Worm (Caenorhabditis elegans) whole organism, L1 larva: Measurements from ENCODE around the gene ZK550.6.

ENCODE experiments used
- ceh-8 ChIP-seq: fragments of 200-800 bp; sonication (Bioruptor generic); optimal IDR thresholded peaks from 2 replicates; lab custom pipeline; 2018; ENCODE audit warnings: mild to moderate bottlenecking, missing genetic modification characterization, moderate library complexity, missing compliant biosample characterization
- jun-1 ChIP-seq: fragments of 150-350 bp; optimal IDR thresholded peaks from 2 replicates; lab custom pipeline; 2014; ENCODE audit warnings: missing biosample characterization, missing genetic modification reagents, missing genetic modification characterization
- lin-39 ChIP-seq: fragments of 150-350 bp; optimal IDR thresholded peaks from 2 replicates; lab custom pipeline; 2014; ENCODE audit warnings: missing biosample characterization, missing genetic modification reagents, missing genetic modification characterization

DNA sequence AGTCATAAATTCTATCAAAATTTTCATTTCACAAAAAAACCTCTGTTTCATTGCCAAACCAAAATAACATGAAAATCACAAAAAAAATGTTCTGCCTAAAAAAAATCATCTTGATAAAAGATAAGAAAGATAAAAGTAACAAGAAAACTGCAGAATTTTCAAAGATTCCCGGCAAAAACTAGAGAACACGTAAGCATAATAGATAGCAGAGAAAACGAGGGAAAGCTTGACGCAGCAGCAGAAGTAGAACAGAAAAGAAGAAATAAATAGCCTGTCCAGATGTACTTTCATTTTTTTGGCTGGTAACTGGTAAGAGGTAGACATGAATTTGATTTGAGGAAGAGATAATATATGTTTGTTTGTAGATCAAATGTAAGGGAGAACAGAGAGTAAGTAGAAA is 51.5 kb downstream of the ZK550.6 start:
- no peak for TF ChIP-seq jun-1 (tag; lab: Kevin White, UChicago)
- TF ChIP-seq lin-39 (tag; lab: Kevin White, UChicago): no peak
- TF ChIP-seq ceh-8: no peak
